Fruit fly (Drosophila melanogaster) whole organism, prepupa: ENCODE data around the gene Men-b.

Experiments used
- Blimp-1 ChIP-seq: fragments of 200-800 bp; sonication (Bioruptor generic); optimal IDR thresholded peaks from 3 replicates; lab custom pipeline; 2017; ENCODE audit warnings: missing biosample characterization, missing genetic modification characterization, mild to moderate bottlenecking, moderate library complexity, missing genetic modification reagents
- CG10631 ChIP-seq: fragments of 200-800 bp; sonication (Bioruptor generic); optimal IDR thresholded peaks from 2 replicates; lab custom pipeline; 2016; ENCODE audit warnings: missing biosample characterization, missing genetic modification characterization
- CG10669 ChIP-seq: fragments of 200-800 bp; sonication (Bioruptor generic); optimal IDR thresholded peaks from 3 replicates; lab custom pipeline; 2018; ENCODE audit warnings: missing biosample characterization, mild to moderate bottlenecking, missing genetic modification characterization, moderate library complexity
- CG11294 ChIP-seq: fragments of 200-800 bp; sonication (Bioruptor generic); IDR thresholded peaks from 2 replicates; pipeline ENCODE4 v1.3.6; 2022; ENCODE audit warnings: missing biosample characterization, missing genetic modification characterization
- CG11762 ChIP-seq: fragments of 200-800 bp; sonication (Bioruptor generic); optimal IDR thresholded peaks from 3 replicates; lab custom pipeline; 2016; ENCODE audit warnings: missing biosample characterization, missing genetic modification characterization; ENCODE audit not compliant: insufficient read depth
- CG15336 ChIP-seq: fragments of 200-800 bp; sonication (Bioruptor generic); IDR thresholded peaks from 2 replicates; pipeline ENCODE4 v1.3.6; 2022; ENCODE audit warnings: missing biosample characterization, missing genetic modification characterization
- CG1621 ChIP-seq: fragments of 200-800 bp; sonication (Bioruptor generic); optimal IDR thresholded peaks from 3 replicates; lab custom pipeline; 2018; ENCODE audit warnings: missing biosample characterization, mild to moderate bottlenecking, missing genetic modification characterization
- CG32006 ChIP-seq: fragments of 200-800 bp; sonication (Bioruptor generic); optimal IDR thresholded peaks from 3 replicates; lab custom pipeline; 2017; ENCODE audit warnings: missing biosample characterization, mild to moderate bottlenecking, missing genetic modification characterization
- CG4318 ChIP-seq: fragments of 200-800 bp; sonication (Bioruptor generic); optimal IDR thresholded peaks from 3 replicates; lab custom pipeline; 2017; ENCODE audit warnings: missing biosample characterization, mild to moderate bottlenecking, missing genetic modification characterization
- CG6276 ChIP-seq: fragments of 200-800 bp; sonication (Bioruptor generic); optimal IDR thresholded peaks from 2 replicates; lab custom pipeline; 2017; ENCODE audit warnings: missing biosample characterization, mild to moderate bottlenecking, missing genetic modification characterization
- CG6792 ChIP-seq: fragments of 200-800 bp; sonication (Bioruptor generic); optimal IDR thresholded peaks from 3 replicates; lab custom pipeline; 2016; ENCODE audit warnings: missing biosample characterization, missing genetic modification characterization
- CG6808 ChIP-seq: fragments of 200-800 bp; sonication (Bioruptor generic); optimal IDR thresholded peaks from 3 replicates; lab custom pipeline; 2017; ENCODE audit warnings: missing biosample characterization, missing genetic modification characterization, mild to moderate bottlenecking, moderate library complexity, missing genetic modification reagents
- CG7368 ChIP-seq: fragments of 200-800 bp; sonication (Bioruptor generic); optimal IDR thresholded peaks from 3 replicates; lab custom pipeline; 2016; ENCODE audit warnings: missing biosample characterization, missing genetic modification characterization
- CG8319 ChIP-seq: fragments of 200-800 bp; sonication (Bioruptor generic); optimal IDR thresholded peaks from 3 replicates; lab custom pipeline; 2016; ENCODE audit warnings: missing biosample characterization, missing genetic modification characterization
- Eip78C ChIP-seq: fragments of 200-800 bp; sonication (Bioruptor generic); peaks from one replicate; lab custom pipeline; 2016; ENCODE audit warnings: missing biosample characterization, missing genetic modification characterization
- Eip93F ChIP-seq: fragments of 200-800 bp; sonication (Bioruptor generic); optimal IDR thresholded peaks from 2 replicates; lab custom pipeline; 2016; ENCODE audit warnings: missing biosample characterization, mild to moderate bottlenecking, missing genetic modification characterization
- Ets21C ChIP-seq: fragments of 200-800 bp; sonication (Bioruptor generic); optimal IDR thresholded peaks from 3 replicates; lab custom pipeline; 2016; ENCODE audit warnings: missing biosample characterization, missing genetic modification characterization
- Ets96B ChIP-seq: fragments of 200-800 bp; optimal IDR thresholded peaks from 2 replicates; lab custom pipeline; 2019; ENCODE audit warnings: missing biosample characterization, mild to moderate bottlenecking, missing genetic modification characterization, moderate library complexity
- Gug ChIP-seq: fragments of 200-800 bp; sonication (Bioruptor generic); IDR thresholded peaks from 2 replicates; pipeline ENCODE4 v1.3.6; 2022; ENCODE audit warnings: missing biosample characterization, missing genetic modification characterization
- Hr38 ChIP-seq: sonication (Bioruptor generic); optimal IDR thresholded peaks from 2 replicates; lab custom pipeline; 2016; ENCODE audit warnings: missing biosample characterization, missing genetic modification characterization
- Hr39 ChIP-seq: fragments of 200-800 bp; sonication (Bioruptor generic); optimal IDR thresholded peaks from 2 replicates; lab custom pipeline; 2016; ENCODE audit warnings: missing biosample characterization, missing genetic modification characterization
- Lpt ChIP-seq: fragments of 200-800 bp; sonication (Bioruptor generic); optimal IDR thresholded peaks from 3 replicates; lab custom pipeline; 2016; ENCODE audit warnings: missing biosample characterization, missing genetic modification characterization
- Met ChIP-seq: fragments of 200-800 bp; sonication (Bioruptor generic); optimal IDR thresholded peaks from 3 replicates; lab custom pipeline; 2016; ENCODE audit warnings: missing biosample characterization, missing genetic modification characterization
- Smox ChIP-seq: fragments of 200-800 bp; sonication (Bioruptor generic); optimal IDR thresholded peaks from 3 replicates; lab custom pipeline; 2016; ENCODE audit warnings: missing biosample characterization, missing genetic modification characterization
- Sox14 ChIP-seq: fragments of 200-800 bp; sonication (Bioruptor generic); optimal IDR thresholded peaks from 3 replicates; lab custom pipeline; 2016; ENCODE audit warnings: missing biosample characterization, missing genetic modification characterization
- Sox15 ChIP-seq: fragments of 200-800 bp; sonication (Bioruptor generic); optimal IDR thresholded peaks from 3 replicates; lab custom pipeline; 2016; ENCODE audit warnings: missing biosample characterization, missing genetic modification characterization
- achi ChIP-seq: fragments of 200-800 bp; sonication (Bioruptor generic); optimal IDR thresholded peaks from 3 replicates; lab custom pipeline; 2016; ENCODE audit warnings: missing biosample characterization, missing genetic modification characterization
- cyc ChIP-seq: fragments of 200-800 bp; sonication (Bioruptor generic); optimal IDR thresholded peaks from 3 replicates; lab custom pipeline; 2016; ENCODE audit warnings: missing biosample characterization, missing genetic modification characterization
- dsx ChIP-seq: fragments of 200-800 bp; optimal IDR thresholded peaks from 3 replicates; lab custom pipeline; 2019; ENCODE audit warnings: missing biosample characterization, mild to moderate bottlenecking, missing genetic modification characterization, moderate library complexity; ENCODE audit not compliant: poor library complexity, severe bottlenecking
- esn ChIP-seq: fragments of 200-800 bp; sonication (Bioruptor generic); optimal IDR thresholded peaks from 2 replicates; lab custom pipeline; 2016; ENCODE audit warnings: missing biosample characterization, mild to moderate bottlenecking, missing genetic modification characterization, moderate library complexity
- fd59A ChIP-seq: fragments of 200-800 bp; sonication (Bioruptor generic); optimal IDR thresholded peaks from 2 replicates; lab custom pipeline; 2017; ENCODE audit warnings: missing biosample characterization, mild to moderate bottlenecking, missing genetic modification characterization, missing genetic modification reagents
- fkh ChIP-seq: fragments of 200-800 bp; sonication (Bioruptor generic); optimal IDR thresholded peaks from 3 replicates; lab custom pipeline; 2017; ENCODE audit warnings: missing biosample characterization, mild to moderate bottlenecking, missing genetic modification characterization, moderate library complexity
- lz ChIP-seq: fragments of 200-800 bp; sonication (Bioruptor generic); optimal IDR thresholded peaks from 3 replicates; lab custom pipeline; 2016; ENCODE audit warnings: missing biosample characterization, missing genetic modification characterization
- pdm3 ChIP-seq: fragments of 200-800 bp; sonication (Bioruptor generic); optimal IDR thresholded peaks from 3 replicates; lab custom pipeline; 2016; ENCODE audit warnings: missing biosample characterization, missing genetic modification characterization
- salr ChIP-seq, 2 experiments: fragments of 200-800 bp; sonication (Bioruptor generic); optimal IDR thresholded peaks; 3 replicates each; lab custom pipeline; 2016 to 2018; ENCODE audit warnings: missing biosample characterization in 2 of 2, missing genetic modification characterization in 2 of 2, mild to moderate bottlenecking in 1 of 2
- spab ChIP-seq: fragments of 200-800 bp; sonication (Bioruptor generic); optimal IDR thresholded peaks from 2 replicates; lab custom pipeline; 2017; ENCODE audit warnings: missing biosample characterization, mild to moderate bottlenecking, missing genetic modification characterization, missing genetic modification reagents
- ss ChIP-seq, 2 experiments: fragments of 200-800 bp; sonication (Bioruptor generic); optimal IDR thresholded peaks; 2 replicates in 1 of 2; 3 replicates in 1 of 2; lab custom pipeline; 2017 to 2018; ENCODE audit warnings: mild to moderate bottlenecking in 2 of 2, missing biosample characterization in 2 of 2, missing genetic modification characterization in 2 of 2, moderate library complexity in 1 of 2
- svp ChIP-seq: fragments of 200-800 bp; sonication (Bioruptor generic); peaks from one replicate; lab custom pipeline; 2016; ENCODE audit warnings: missing biosample characterization, missing genetic modification characterization
- topi ChIP-seq: fragments of 200-800 bp; sonication (Bioruptor generic); optimal IDR thresholded peaks from 3 replicates; lab custom pipeline; 2016; ENCODE audit warnings: missing biosample characterization, missing genetic modification characterization

Gene Men-b

dm6 chr3R:27111784-27112602, 39.5 kb upstream of the Men-b start, which contains the start of the genes gb and CG5815 (continued):
- TF ChIP-seq CG11762 (peak; percentile 64), ss (GFP tag; optimal IDR thresholded peaks at IDR 0.05; lab: Kevin White, UChicago) (no peak), Met (GFP tag; lab: Kevin White, UChicago) (no peak), Ets96B (tag; lab: Kevin White, UChicago) (peak; percentile 87), CG7368 (peak; percentile 71), CG1621 (no peak), Sox14 (GFP tag; lab: Kevin White, UChicago) (peak; percentile 90), CG15336 (GFP tag; lab: Robert Waterston, UW) (peak; percentile 81), svp (GFP tag; lab: Kevin White, UChicago) (peak; percentile 97), lz (GFP tag; lab: Kevin White, UChicago) (peak; percentile 92), topi (GFP tag; lab: Kevin White, UChicago) (peak; percentile 89), salr (GFP tag; optimal IDR thresholded peaks at IDR 0.05; lab: Kevin White, UChicago) (peak in 1 of 2 experiments; percentile 79), Hr39 (GFP tag; lab: Kevin White, UChicago) (peak; percentile 87), CG6792 (GFP tag; lab: Kevin White, UChicago) (peak; percentile 80), CG11294 (peak; percentile 86), Eip93F (peak; percentile 92), dsx (GFP tag; lab: Kevin White, UChicago) (no peak), Sox15 (peak; percentile 84), Lpt (GFP tag; lab: Kevin White, UChicago) (peak; percentile 82), Gug (GFP tag; lab: Robert Waterston, UW) (peak; percentile 80), fkh (GFP tag; lab: Kevin White, UChicago) (peak; percentile 77), CG8319 (GFP tag; lab: Kevin White, UChicago) (peak; percentile 85), Smox (GFP tag; lab: Kevin White, UChicago) (no peak), CG6808 (no peak), CG10669 (GFP tag; lab: Kevin White, UChicago) (no peak), Eip78C (GFP tag; lab: Kevin White, UChicago) (peak; percentile 96), CG32006 (GFP tag; lab: Kevin White, UChicago) (peak; percentile 91), cyc (peak; percentile 88), CG10631 (GFP tag; lab: Kevin White, UChicago) (no peak), CG4318 (GFP tag; lab: Kevin White, UChicago) (peak; percentile 83), CG6276 (no peak), Hr38 (GFP tag; lab: Kevin White, UChicago) (no peak), pdm3 (GFP tag; lab: Kevin White, UChicago) (no peak), achi (GFP tag; lab: Kevin White, UChicago) (no peak), Blimp-1 (GFP tag; lab: Kevin White, UChicago) (peak; percentile 59), spab (GFP tag; lab: Kevin White, UChicago) (no peak), fd59A (GFP tag; lab: Kevin White, UChicago) (peak; percentile 78), Ets21C (GFP tag; lab: Kevin White, UChicago) (peak; percentile 82)

- peak; percentile 17 for TF ChIP-seq esn (GFP tag; lab: Kevin White, UChicago)
- TF ChIP-seq CG6276: no peak
Measured at dm6 chr3R:27116465-27117092, 34.9 kb upstream of the Men-b start, which contains the start of the genes CG6066 and CG5880. TSS of gene CG6066 (minus strand) at chr3R:27116707. TSS of gene CG5880 (plus strand) at chr3R:27116745.
